Fruit fly (Drosophila melanogaster) whole organism, prepupa: Measurements from ENCODE around the gene CG2617.

Experiments
- CG10669 ChIP-seq: fragments of 200-800 bp; sonication (Bioruptor generic); optimal IDR thresholded peaks from 3 replicates; lab custom pipeline; 2018; ENCODE audit warnings: missing biosample characterization, mild to moderate bottlenecking, missing genetic modification characterization, moderate library complexity
- CG11294 ChIP-seq: fragments of 200-800 bp; sonication (Bioruptor generic); IDR thresholded peaks from 2 replicates; pipeline ENCODE4 v1.3.6; 2022; ENCODE audit warnings: missing biosample characterization, missing genetic modification characterization
- CG11762 ChIP-seq: fragments of 200-800 bp; sonication (Bioruptor generic); optimal IDR thresholded peaks from 3 replicates; lab custom pipeline; 2016; ENCODE audit warnings: missing biosample characterization, missing genetic modification characterization; ENCODE audit not compliant: insufficient read depth
- CG11902 ChIP-seq: fragments of 200-800 bp; sonication (Bioruptor generic); optimal IDR thresholded peaks from 3 replicates; lab custom pipeline; 2016; ENCODE audit warnings: missing biosample characterization, missing genetic modification characterization
- CG1621 ChIP-seq: fragments of 200-800 bp; sonication (Bioruptor generic); optimal IDR thresholded peaks from 3 replicates; lab custom pipeline; 2018; ENCODE audit warnings: missing biosample characterization, mild to moderate bottlenecking, missing genetic modification characterization
- CG16779 ChIP-seq: fragments of 200-800 bp; sonication (Bioruptor generic); optimal IDR thresholded peaks from 3 replicates; lab custom pipeline; 2017; ENCODE audit warnings: missing biosample characterization, mild to moderate bottlenecking, missing genetic modification characterization
- CG3032 ChIP-seq: fragments of 200-800 bp; optimal IDR thresholded peaks from 2 replicates; lab custom pipeline; 2019; ENCODE audit warnings: missing biosample characterization, mild to moderate bottlenecking, missing genetic modification characterization, moderate library complexity
- CG32006 ChIP-seq: fragments of 200-800 bp; sonication (Bioruptor generic); optimal IDR thresholded peaks from 3 replicates; lab custom pipeline; 2017; ENCODE audit warnings: missing biosample characterization, mild to moderate bottlenecking, missing genetic modification characterization
- CG34406 ChIP-seq: fragments of 200-800 bp; sonication (Bioruptor generic); optimal IDR thresholded peaks from 3 replicates; lab custom pipeline; 2016; ENCODE audit warnings: missing biosample characterization, missing genetic modification characterization
- CG3919 ChIP-seq: fragments of 200-800 bp; sonication (Bioruptor generic); optimal IDR thresholded peaks from 3 replicates; lab custom pipeline; 2016; ENCODE audit warnings: missing biosample characterization, missing genetic modification characterization
- CG4318 ChIP-seq: fragments of 200-800 bp; sonication (Bioruptor generic); optimal IDR thresholded peaks from 3 replicates; lab custom pipeline; 2017; ENCODE audit warnings: missing biosample characterization, mild to moderate bottlenecking, missing genetic modification characterization
- CG6163 ChIP-seq: fragments of 200-800 bp; sonication (Bioruptor generic); IDR thresholded peaks from 3 replicates; pipeline ENCODE4 v1.3.6; 2022; ENCODE audit warnings: missing biosample characterization, missing genetic modification characterization
- CG6276 ChIP-seq: fragments of 200-800 bp; sonication (Bioruptor generic); optimal IDR thresholded peaks from 2 replicates; lab custom pipeline; 2017; ENCODE audit warnings: missing biosample characterization, mild to moderate bottlenecking, missing genetic modification characterization
- CG6808 ChIP-seq: fragments of 200-800 bp; sonication (Bioruptor generic); optimal IDR thresholded peaks from 3 replicates; lab custom pipeline; 2017; ENCODE audit warnings: missing biosample characterization, missing genetic modification characterization, mild to moderate bottlenecking, moderate library complexity, missing genetic modification reagents
- CG7368 ChIP-seq: fragments of 200-800 bp; sonication (Bioruptor generic); optimal IDR thresholded peaks from 3 replicates; lab custom pipeline; 2016; ENCODE audit warnings: missing biosample characterization, missing genetic modification characterization
- CG8119 ChIP-seq: fragments of 200-800 bp; sonication (Bioruptor generic); IDR thresholded peaks from 3 replicates; pipeline ENCODE4 v1.3.6; 2022; ENCODE audit warnings: missing biosample characterization, missing genetic modification characterization
- CG8319 ChIP-seq: fragments of 200-800 bp; sonication (Bioruptor generic); optimal IDR thresholded peaks from 3 replicates; lab custom pipeline; 2016; ENCODE audit warnings: missing biosample characterization, missing genetic modification characterization
- CG8632 ChIP-seq: fragments of 200-800 bp; sonication (Bioruptor generic); optimal IDR thresholded peaks from 3 replicates; lab custom pipeline; 2016; ENCODE audit warnings: missing biosample characterization, missing genetic modification characterization
- CG9139 ChIP-seq: fragments of 200-800 bp; sonication (Bioruptor generic); optimal IDR thresholded peaks from 3 replicates; lab custom pipeline; 2017; ENCODE audit warnings: missing biosample characterization, mild to moderate bottlenecking, missing genetic modification characterization
- Eip75B ChIP-seq: fragments of 200-800 bp; sonication (Bioruptor generic); optimal IDR thresholded peaks from 3 replicates; lab custom pipeline; 2016; ENCODE audit warnings: missing biosample characterization, missing genetic modification characterization
- Eip78C ChIP-seq: fragments of 200-800 bp; sonication (Bioruptor generic); peaks from one replicate; lab custom pipeline; 2016; ENCODE audit warnings: missing biosample characterization, missing genetic modification characterization
- Ets21C ChIP-seq: fragments of 200-800 bp; sonication (Bioruptor generic); optimal IDR thresholded peaks from 3 replicates; lab custom pipeline; 2016; ENCODE audit warnings: missing biosample characterization, missing genetic modification characterization
- Ets96B ChIP-seq: fragments of 200-800 bp; optimal IDR thresholded peaks from 2 replicates; lab custom pipeline; 2019; ENCODE audit warnings: missing biosample characterization, mild to moderate bottlenecking, missing genetic modification characterization, moderate library complexity
- Gug ChIP-seq: fragments of 200-800 bp; sonication (Bioruptor generic); IDR thresholded peaks from 2 replicates; pipeline ENCODE4 v1.3.6; 2022; ENCODE audit warnings: missing biosample characterization, missing genetic modification characterization
- Hr38 ChIP-seq: sonication (Bioruptor generic); optimal IDR thresholded peaks from 2 replicates; lab custom pipeline; 2016; ENCODE audit warnings: missing biosample characterization, missing genetic modification characterization
- Hr39 ChIP-seq: fragments of 200-800 bp; sonication (Bioruptor generic); optimal IDR thresholded peaks from 2 replicates; lab custom pipeline; 2016; ENCODE audit warnings: missing biosample characterization, missing genetic modification characterization
- Hr4 ChIP-seq: fragments of 200-800 bp; sonication (Bioruptor generic); optimal IDR thresholded peaks from 3 replicates; lab custom pipeline; 2016; ENCODE audit warnings: missing biosample characterization, missing genetic modification characterization
- Lpt ChIP-seq: fragments of 200-800 bp; sonication (Bioruptor generic); optimal IDR thresholded peaks from 3 replicates; lab custom pipeline; 2016; ENCODE audit warnings: missing biosample characterization, missing genetic modification characterization
- Smox ChIP-seq: fragments of 200-800 bp; sonication (Bioruptor generic); optimal IDR thresholded peaks from 3 replicates; lab custom pipeline; 2016; ENCODE audit warnings: missing biosample characterization, missing genetic modification characterization
- Sox102F ChIP-seq: fragments of 200-800 bp; sonication (Bioruptor generic); optimal IDR thresholded peaks from 2 replicates; lab custom pipeline; 2016; ENCODE audit warnings: missing biosample characterization, mild to moderate bottlenecking, missing genetic modification characterization
- Sox14 ChIP-seq: fragments of 200-800 bp; sonication (Bioruptor generic); optimal IDR thresholded peaks from 3 replicates; lab custom pipeline; 2016; ENCODE audit warnings: missing biosample characterization, missing genetic modification characterization
- achi ChIP-seq: fragments of 200-800 bp; sonication (Bioruptor generic); optimal IDR thresholded peaks from 3 replicates; lab custom pipeline; 2016; ENCODE audit warnings: missing biosample characterization, missing genetic modification characterization
- acj6 ChIP-seq: fragments of 200-800 bp; sonication (Bioruptor generic); optimal IDR thresholded peaks from 3 replicates; lab custom pipeline; 2016; ENCODE audit warnings: missing biosample characterization, missing genetic modification characterization
- cyc ChIP-seq: fragments of 200-800 bp; sonication (Bioruptor generic); optimal IDR thresholded peaks from 3 replicates; lab custom pipeline; 2016; ENCODE audit warnings: missing biosample characterization, missing genetic modification characterization
- dac ChIP-seq: fragments of 200-800 bp; sonication (Bioruptor generic); optimal IDR thresholded peaks from 2 replicates; lab custom pipeline; 2017; ENCODE audit warnings: missing biosample characterization, mild to moderate bottlenecking, missing genetic modification characterization
- dsx ChIP-seq: fragments of 200-800 bp; optimal IDR thresholded peaks from 3 replicates; lab custom pipeline; 2019; ENCODE audit warnings: missing biosample characterization, mild to moderate bottlenecking, missing genetic modification characterization, moderate library complexity; ENCODE audit not compliant: poor library complexity, severe bottlenecking
- eg ChIP-seq: fragments of 200-800 bp; sonication (Bioruptor generic); IDR thresholded peaks from 3 replicates; pipeline ENCODE4 v1.3.6; 2022; ENCODE audit warnings: missing biosample characterization, missing genetic modification characterization
- esn ChIP-seq: fragments of 200-800 bp; sonication (Bioruptor generic); optimal IDR thresholded peaks from 2 replicates; lab custom pipeline; 2016; ENCODE audit warnings: missing biosample characterization, mild to moderate bottlenecking, missing genetic modification characterization, moderate library complexity
- lz ChIP-seq: fragments of 200-800 bp; sonication (Bioruptor generic); optimal IDR thresholded peaks from 3 replicates; lab custom pipeline; 2016; ENCODE audit warnings: missing biosample characterization, missing genetic modification characterization
- net ChIP-seq: fragments of 200-800 bp; sonication (Bioruptor generic); optimal IDR thresholded peaks from 3 replicates; lab custom pipeline; 2016; ENCODE audit warnings: missing biosample characterization, missing genetic modification characterization
- pdm3 ChIP-seq: fragments of 200-800 bp; sonication (Bioruptor generic); optimal IDR thresholded peaks from 3 replicates; lab custom pipeline; 2016; ENCODE audit warnings: missing biosample characterization, missing genetic modification characterization
- salr ChIP-seq, 2 experiments: fragments of 200-800 bp; sonication (Bioruptor generic); optimal IDR thresholded peaks; 3 replicates each; lab custom pipeline; 2016 to 2018; ENCODE audit warnings: missing biosample characterization in 2 of 2, missing genetic modification characterization in 2 of 2, mild to moderate bottlenecking in 1 of 2
- spab ChIP-seq: fragments of 200-800 bp; sonication (Bioruptor generic); optimal IDR thresholded peaks from 2 replicates; lab custom pipeline; 2017; ENCODE audit warnings: missing biosample characterization, mild to moderate bottlenecking, missing genetic modification characterization, missing genetic modification reagents
- svp ChIP-seq: fragments of 200-800 bp; sonication (Bioruptor generic); peaks from one replicate; lab custom pipeline; 2016; ENCODE audit warnings: missing biosample characterization, missing genetic modification characterization
- topi ChIP-seq: fragments of 200-800 bp; sonication (Bioruptor generic); optimal IDR thresholded peaks from 3 replicates; lab custom pipeline; 2016; ENCODE audit warnings: missing biosample characterization, missing genetic modification characterization
- vri ChIP-seq: fragments of 200-800 bp; sonication (Bioruptor generic); optimal IDR thresholded peaks from 3 replicates; lab custom pipeline; 2016; ENCODE audit warnings: missing biosample characterization, mild to moderate bottlenecking, missing genetic modification characterization

The CG2617 gene

dm6 chr2L:20714468-20715404 lies 32.6 kb downstream of the CG2617 start, which contains the start of gene Hr38 (continued):
- TF ChIP-seq Hr4 (GFP tag; lab: Kevin White, UChicago) (peak; percentile 62), Ets21C (no peak), CG1621 (tag; lab: Kevin White, UChicago) (peak; percentile 35), vri (GFP tag; lab: Kevin White, UChicago) (peak; percentile 59), CG3032 (tag; lab: Kevin White, UChicago) (no peak), esn (GFP tag; lab: Kevin White, UChicago) (no peak), CG10669 (GFP tag; lab: Kevin White, UChicago) (no peak), Eip78C (peak; percentile 58), CG11294 (GFP tag; lab: Robert Waterston, UW) (no peak), salr (GFP tag; optimal IDR thresholded peaks at IDR 0.05; lab: Kevin White, UChicago) (no peak), CG16779 (peak; percentile 17), CG11902 (GFP tag; lab: Kevin White, UChicago) (no peak), CG7368 (no peak), acj6 (GFP tag; lab: Kevin White, UChicago) (no peak), Hr38 (GFP tag; lab: Kevin White, UChicago) (no peak), Ets96B (tag; lab: Kevin White, UChicago) (peak; percentile 3), Gug (no peak), topi (GFP tag; lab: Kevin White, UChicago) (no peak), eg (GFP tag; lab: Robert Waterston, UW) (peak; percentile 66), Sox102F (GFP tag; lab: Kevin White, UChicago) (no peak), Lpt (GFP tag; lab: Kevin White, UChicago) (no peak)
- TF ChIP-seq, all 60 proteins: peak for 15

dm6 chr2L:20716077-20716476 lies 33.9 kb downstream of the CG2617 start:
- TF ChIP-seq CG6163 (GFP tag; lab: Robert Waterston, UW) (peak; percentile 59), CG8632 (GFP tag; lab: Kevin White, UChicago) (no peak), CG9139 (peak; percentile 67), CG8319 (GFP tag; lab: Kevin White, UChicago) (no peak), CG32006 (GFP tag; lab: Kevin White, UChicago) (peak; percentile 35), CG8119 (GFP tag; lab: Robert Waterston, UW) (peak; percentile 56; the same call in 2 of the 3 replicates), CG3032 (tag; lab: Kevin White, UChicago) (peak; percentile 4), Smox (GFP tag; lab: Kevin White, UChicago) (no peak), topi (GFP tag; lab: Kevin White, UChicago) (peak; percentile 71), Ets21C (no peak), Sox14 (GFP tag; lab: Kevin White, UChicago) (peak; percentile 49), acj6 (GFP tag; lab: Kevin White, UChicago) (no peak), CG34406 (GFP tag; lab: Kevin White, UChicago) (peak; percentile 49), cyc (GFP tag; lab: Kevin White, UChicago) (peak; percentile 6), CG10669 (GFP tag; lab: Kevin White, UChicago) (no peak), esn (GFP tag; lab: Kevin White, UChicago) (no peak), Eip75B (GFP tag; lab: Kevin White, UChicago) (peak; percentile 79), CG6808 (peak; percentile 53), Ets96B (tag; lab: Kevin White, UChicago) (peak; percentile 41), pdm3 (GFP tag; lab: Kevin White, UChicago) (peak; percentile 23), Hr39 (no peak), Sox102F (GFP tag; lab: Kevin White, UChicago) (peak; percentile 78), spab (peak; percentile 17), vri (GFP tag; lab: Kevin White, UChicago) (no peak), lz (GFP tag; lab: Kevin White, UChicago) (peak; percentile 46), dac (GFP tag; lab: Kevin White, UChicago) (no peak), dsx (GFP tag; lab: Kevin White, UChicago) (peak; percentile 55), Hr4 (GFP tag; lab: Kevin White, UChicago) (no peak), net (peak; percentile 67), CG11294 (GFP tag; lab: Robert Waterston, UW) (no peak), CG3919 (GFP tag; lab: Kevin White, UChicago) (peak; percentile 53), Lpt (GFP tag; lab: Kevin White, UChicago) (peak; percentile 55), svp (GFP tag; lab: Kevin White, UChicago) (peak; percentile 84), CG6276 (peak; percentile 68), CG11762 (GFP tag; lab: Kevin White, UChicago) (peak; percentile 11), CG4318 (GFP tag; lab: Kevin White, UChicago) (no peak), achi (peak; percentile 48)
